Fruit fly (Drosophila melanogaster): ENCODE data around the gene nub.
A peak's percentile ranks its signal among the peaks of the same experiment; 100 is the strongest.

Gene nub

DNA sequence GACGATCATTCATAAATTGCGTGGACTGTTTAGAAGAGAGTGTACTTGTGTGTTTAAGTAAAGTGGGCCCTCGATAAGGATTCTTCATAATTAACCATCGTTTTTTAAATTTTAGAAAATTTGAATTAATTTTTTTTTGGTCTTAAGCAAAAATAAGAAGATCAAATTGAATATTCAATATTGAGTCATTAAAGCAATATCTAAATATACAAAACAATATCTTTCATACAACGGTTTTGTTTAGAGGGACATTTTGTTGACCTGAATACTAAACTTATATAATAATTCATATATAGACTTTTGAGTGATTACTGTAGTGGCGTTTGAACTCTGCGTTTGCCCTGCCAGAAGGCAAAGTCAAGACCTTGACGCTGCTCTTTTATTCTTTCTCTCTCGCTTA, 45.4 kb upstream of the nub start (continued):
- TF ChIP-seq bcd (GFP tag; optimal IDR thresholded peaks at IDR 0.05): peak; percentile 45
- no peak for TF ChIP-seq CG31441 (GFP tag; IDR thresholded peaks at IDR 0.05)
- TF ChIP-seq CG3838 (GFP tag; optimal IDR thresholded peaks at IDR 0.05): no peak
- TF ChIP-seq mirr (GFP tag; optimal IDR thresholded peaks at IDR 0.05): no peak
- no peak for TF ChIP-seq CG12769 (tag; optimal IDR thresholded peaks at IDR 0.05)
- no peak for TF ChIP-seq cg (GFP tag; optimal IDR thresholded peaks at IDR 0.05)
- TF ChIP-seq trem (tag; optimal IDR thresholded peaks at IDR 0.05): no peak
- TF ChIP-seq tup (GFP tag; optimal IDR thresholded peaks at IDR 0.05): no peak
- TF ChIP-seq CG17385 (GFP tag; optimal IDR thresholded peaks at IDR 0.05): peak; percentile 38
- no peak for TF ChIP-seq Sox102F (GFP tag; optimal IDR thresholded peaks at IDR 0.05)
- peak; percentile 70 for TF ChIP-seq CG13894 (tag; optimal IDR thresholded peaks at IDR 0.05)
- TF ChIP-seq Blimp-1 (GFP tag; optimal IDR thresholded peaks at IDR 0.05): no peak
- TF ChIP-seq Ravus (GFP tag; IDR thresholded peaks at IDR 0.05): no peak
- no peak for TF ChIP-seq Usf (GFP tag; optimal IDR thresholded peaks at IDR 0.05)
- TF ChIP-seq slbo (GFP tag; IDR thresholded peaks at IDR 0.05): peak; percentile 80
- TF ChIP-seq CG8924 (tag; optimal IDR thresholded peaks at IDR 0.05): peak; percentile 30
- no peak for TF ChIP-seq onecut (GFP tag; IDR thresholded peaks at IDR 0.05)
- peak; percentile 58 for TF ChIP-seq CG6854 (GFP tag; optimal IDR thresholded peaks at IDR 0.05)
- TF ChIP-seq Sry-δ (GFP tag; optimal IDR thresholded peaks at IDR 0.05): no peak
- peak; percentile 50 for TF ChIP-seq sug (tag; optimal IDR thresholded peaks at IDR 0.05)
- TF ChIP-seq BtbVII (GFP tag; optimal IDR thresholded peaks at IDR 0.05): peak; percentile 72
- 0 out of 2 replicates have a peak, but pooled peaks have one; percentile 14 for TF ChIP-seq ranshi (GFP tag; IDR thresholded peaks at IDR 0.05)
- no peak for TF ChIP-seq nau (GFP tag; optimal IDR thresholded peaks at IDR 0.05)
- no peak for TF ChIP-seq ken (GFP tag; IDR thresholded peaks at IDR 0.05)
- TF ChIP-seq twi (tag; optimal IDR thresholded peaks at IDR 0.05): no peak
- TF ChIP-seq dm (GFP tag; optimal IDR thresholded peaks at IDR 0.05): no peak
- no peak for TF ChIP-seq Abd-B (GFP tag; optimal IDR thresholded peaks at IDR 0.05)
- peak; percentile 81 for TF ChIP-seq lab (GFP tag; optimal IDR thresholded peaks at IDR 0.05)
- no peak for TF ChIP-seq tna (GFP tag; IDR thresholded peaks at IDR 0.05; ENCODE audit: partially characterized antibody)
- no peak for TF ChIP-seq NC2α (GFP tag; optimal IDR thresholded peaks at IDR 0.05)
- TF ChIP-seq Lim3 (GFP tag; IDR thresholded peaks at IDR 0.05): no peak
- TF ChIP-seq CG5245 (GFP tag; optimal IDR thresholded peaks at IDR 0.05): no peak
- peak; percentile 79 for TF ChIP-seq Fer3 (tag; optimal IDR thresholded peaks at IDR 0.05)
- TF ChIP-seq Elba2 (GFP tag; optimal IDR thresholded peaks at IDR 0.05): no peak
- no peak for TF ChIP-seq CG8478 (optimal IDR thresholded peaks at IDR 0.05)
- TF ChIP-seq insv (GFP tag; optimal IDR thresholded peaks at IDR 0.05): no peak
- no peak for TF ChIP-seq TFAM (GFP tag; optimal IDR thresholded peaks at IDR 0.05)
- no peak for TF ChIP-seq CG3163 (GFP tag; optimal IDR thresholded peaks at IDR 0.05)
- TF ChIP-seq CG32532 (GFP tag; IDR thresholded peaks at IDR 0.05): peak; percentile 80
- TF ChIP-seq Vsx1 (GFP tag; optimal IDR thresholded peaks at IDR 0.05): no peak
- TF ChIP-seq klu (GFP tag; IDR thresholded peaks at IDR 0.05): no peak; the same call in 1 of the 2 replicates
- no peak for TF ChIP-seq CG7928 (GFP tag; optimal IDR thresholded peaks at IDR 0.05)
- TF ChIP-seq Ptx1 (GFP tag; IDR thresholded peaks at IDR 0.05): no peak
- TF ChIP-seq chm (GFP tag; IDR thresholded peaks at IDR 0.05): no peak
- TF ChIP-seq HLHmδ (GFP tag; optimal IDR thresholded peaks at IDR 0.05): no peak
- TF ChIP-seq en (GFP tag; optimal IDR thresholded peaks at IDR 0.05): no peak
- no peak for TF ChIP-seq sqz (GFP tag; optimal IDR thresholded peaks at IDR 0.05)
- TF ChIP-seq tap (tag; optimal IDR thresholded peaks at IDR 0.05): no peak
- peak; percentile 45 for TF ChIP-seq sens (GFP tag)
- TF ChIP-seq sens-2 (GFP tag; IDR thresholded peaks at IDR 0.05): no peak
- TF ChIP-seq Dp (GFP tag; optimal IDR thresholded peaks at IDR 0.05): no peak
- no peak for TF ChIP-seq CG2889 (GFP tag; IDR thresholded peaks at IDR 0.05)
- TF ChIP-seq HLH3B (GFP tag; IDR thresholded peaks at IDR 0.05): no peak
